Worm (Caenorhabditis elegans) whole organism, midembryonic: ENCODE measurements around the gene K10D11.5.

ENCODE experiments used
- T22C8.4 ChIP-seq: fragments of 200-800 bp; sonication (Bioruptor generic); IDR thresholded peaks from 2 replicates; pipeline ENCODE4 v1.3.6; 2022; ENCODE audit warnings: missing genetic modification characterization, missing compliant biosample characterization
- flt-1 ChIP-seq: fragments of 200-800 bp; sonication (Bioruptor generic); IDR thresholded peaks from 2 replicates; pipeline ENCODE4 v1.3.6; 2022; ENCODE audit warnings: missing genetic modification characterization, missing compliant biosample characterization
- med-1 ChIP-seq: sonication (generic microtip); optimal IDR thresholded peaks from 2 replicates; lab custom pipeline; 2017; ENCODE audit warnings: missing genetic modification characterization, mild to moderate bottlenecking, missing compliant biosample characterization, antibody characterized with exemption, missing genetic modification reagents; ENCODE audit not compliant: insufficient read depth
- ref-1 ChIP-seq: fragments of 200-800 bp; sonication (Bioruptor generic); conservative IDR thresholded peaks from 2 replicates; pipeline ENCODE4 v1.3.6; 2022; ENCODE audit warnings: missing genetic modification reagents, missing genetic modification characterization, missing compliant biosample characterization
- ztf-23 ChIP-seq: fragments of 200-800 bp; sonication (Bioruptor generic); IDR thresholded peaks from 2 replicates; pipeline ENCODE4 v1.3.6; 2022; ENCODE audit warnings: missing genetic modification reagents, missing genetic modification characterization, missing compliant biosample characterization
- ztf-29 ChIP-seq: fragments of 200-800 bp; sonication (Bioruptor generic); IDR thresholded peaks from 2 replicates; pipeline ENCODE4 v1.3.6; 2022; ENCODE audit warnings: missing genetic modification reagents, missing genetic modification characterization, missing compliant biosample characterization

DNA sequence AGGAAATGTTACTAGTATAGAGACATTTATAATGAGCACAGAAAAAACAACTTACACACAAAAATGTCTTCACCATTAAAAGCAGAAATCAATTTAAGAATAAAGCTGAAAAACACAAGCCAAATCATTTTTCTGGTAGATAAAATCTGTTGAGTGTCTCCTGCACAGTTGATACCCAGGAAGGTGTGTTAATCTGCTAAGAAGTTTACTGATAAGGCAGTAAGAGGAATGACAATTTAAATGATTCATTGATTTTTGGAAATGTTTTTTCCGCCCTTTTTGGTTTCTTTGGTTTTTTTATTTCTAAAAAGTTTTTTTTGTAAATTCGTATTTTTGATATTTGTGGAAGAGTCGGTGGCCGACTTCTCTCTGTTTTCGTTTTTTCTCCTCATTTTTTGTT lies 5.7 kb downstream of the K10D11.5 start, which contains the start of gene K10D11.3:
- no peak for TF ChIP-seq T22C8.4
- TF ChIP-seq med-1 (GFP tag; lab: Kevin White, UChicago) = no peak
- TF ChIP-seq ztf-23 (GFP tag; lab: Robert Waterston, UW) = no peak
- TF ChIP-seq ref-1 (GFP tag; lab: Robert Waterston, UW) = no peak
- TF ChIP-seq ztf-29 = no peak
- no peak for TF ChIP-seq flt-1 (GFP tag; lab: Robert Waterston, UW)
